Fruit fly (Drosophila melanogaster) whole organism, adult: ENCODE measurements around the gene Mulk.

Experiments
- CG11617 ChIP-seq: fragments of 200-800 bp; sonication (Bioruptor generic); optimal IDR thresholded peaks from 2 replicates; lab custom pipeline; 2017; ENCODE audit warnings: mild to moderate bottlenecking, missing biosample characterization, missing genetic modification reagents, missing genetic modification characterization
- Mnt ChIP-seq: fragments of 200-800 bp; sonication (Bioruptor generic); optimal IDR thresholded peaks from 2 replicates; lab custom pipeline; 2016; ENCODE audit warnings: missing biosample characterization, mild to moderate bottlenecking, missing genetic modification characterization

DNA sequence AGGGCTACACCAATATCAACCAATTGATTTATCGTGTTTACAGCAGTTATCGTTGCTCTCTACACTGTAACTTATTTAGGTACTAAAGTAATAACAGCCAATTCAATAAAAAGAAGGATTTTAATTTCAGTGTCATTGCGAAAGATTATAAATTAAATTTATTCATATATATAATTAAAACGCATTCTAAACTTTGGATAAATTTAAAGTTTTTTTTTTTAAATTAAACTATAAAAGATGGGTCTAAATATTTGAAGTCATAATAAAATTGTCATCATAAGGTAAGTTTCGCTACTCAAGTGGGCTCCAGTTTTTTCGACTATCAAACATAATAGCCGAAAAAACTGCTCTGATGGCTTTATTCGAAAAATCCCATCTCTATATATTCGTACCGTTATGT, 2.4 kb downstream of the Mulk start, which contains the start of gene trk:
- TF ChIP-seq Mnt (GFP tag; lab: Kevin White, UChicago) (no peak), CG11617 (GFP tag; lab: Kevin White, UChicago) (no peak)
